Worm (Caenorhabditis elegans): ENCODE measurements around the gene rnh-1.0.

DNA sequence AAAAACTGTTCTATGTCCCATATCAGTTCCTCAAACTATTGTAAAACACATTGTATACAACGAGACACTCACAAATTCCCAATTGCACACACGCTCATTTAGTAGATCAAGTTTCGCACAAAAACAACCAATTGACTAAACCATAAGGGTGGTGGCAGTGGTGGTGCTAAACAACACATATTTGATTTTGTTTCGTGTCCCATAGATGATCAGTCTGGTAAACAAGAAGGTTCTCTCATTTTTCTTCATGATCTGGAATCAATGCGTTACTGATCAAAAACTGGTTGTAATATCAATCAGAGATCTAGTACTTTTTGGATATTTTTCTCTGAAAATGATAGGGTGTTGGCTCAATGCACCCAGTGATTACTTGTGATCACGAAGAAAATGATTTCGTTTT is 23.5 kb downstream of the rnh-1.0 start:
- TF ChIP-seq unc-62 (GFP tag; optimal IDR thresholded peaks at IDR 0.05 in 1 of 2) (peak in 1 of 2 experiments; percentile 77), unc-62 (tag; optimal IDR thresholded peaks at IDR 0.05) (no peak), nhr-237 (tag; optimal IDR thresholded peaks at IDR 0.05) (no peak), ces-1 (GFP tag; optimal IDR thresholded peaks at IDR 0.05) (no peak), fos-1 (tag; optimal IDR thresholded peaks at IDR 0.05) (no peak), zip-2 (tag; optimal IDR thresholded peaks at IDR 0.05) (no peak), lin-39 (tag; optimal IDR thresholded peaks at IDR 0.05) (no peak), snpc-4 (tag; optimal IDR thresholded peaks at IDR 0.05) (no peak), lin-29 (GFP tag; IDR thresholded peaks at IDR 0.05) (no peak), attf-4 (tag; optimal IDR thresholded peaks at IDR 0.05) (no peak), zag-1 (tag; optimal IDR thresholded peaks at IDR 0.05) (no peak)
